Worm (Caenorhabditis elegans) whole organism, L2 larva: ENCODE data around the gene sri-25.

Experiments used
- ZK546.5 ChIP-seq: sonication (generic microtip); optimal IDR thresholded peaks from 2 replicates; lab custom pipeline; 2017; ENCODE audit warnings: missing biosample characterization, missing genetic modification characterization
- aly-2 ChIP-seq: fragments of 150-350 bp; optimal IDR thresholded peaks from 2 replicates; lab custom pipeline; 2014; ENCODE audit warnings: missing biosample characterization, missing genetic modification characterization
- lin-13 ChIP-seq: fragments of 150-350 bp; optimal IDR thresholded peaks from 2 replicates; lab custom pipeline; 2014; ENCODE audit warnings: missing biosample characterization, missing genetic modification reagents, missing genetic modification characterization
- mab-5 ChIP-seq: fragments of 150-350 bp; optimal IDR thresholded peaks from 2 replicates; lab custom pipeline; 2014; ENCODE audit warnings: missing biosample characterization, missing genetic modification characterization
- nhr-77 ChIP-seq: fragments of 150-350 bp; optimal IDR thresholded peaks from 2 replicates; lab custom pipeline; 2014; ENCODE audit warnings: missing biosample characterization, missing genetic modification characterization
- skn-1 ChIP-seq: sonication (generic microtip); optimal IDR thresholded peaks from 2 replicates; lab custom pipeline; 2017; ENCODE audit warnings: missing biosample characterization, missing genetic modification characterization
- sma-3 ChIP-seq: sonication (generic microtip); optimal IDR thresholded peaks from 2 replicates; lab custom pipeline; 2016; ENCODE audit warnings: missing genetic modification reagents, missing genetic modification characterization, missing compliant biosample characterization
- snpc-4 ChIP-seq: fragments of 150-350 bp; optimal IDR thresholded peaks from 2 replicates; lab custom pipeline; 2014; ENCODE audit warnings: missing biosample characterization, missing genetic modification characterization
- unc-39 ChIP-seq: fragments of 150-350 bp; optimal IDR thresholded peaks from 2 replicates; lab custom pipeline; 2014; ENCODE audit warnings: missing biosample characterization, missing genetic modification characterization
- unc-62 ChIP-seq: fragments of 150-350 bp; optimal IDR thresholded peaks from 2 replicates; lab custom pipeline; 2014; ENCODE audit warnings: missing biosample characterization, missing genetic modification reagents, missing genetic modification characterization

ce11 chrV:15189567-15189966 is 27.2 kb upstream of the sri-25 start, which contains the start of gene cyn-3:
- no peak for TF ChIP-seq unc-62
- TF ChIP-seq snpc-4 (tag; lab: Kevin White, UChicago) = peak; percentile 87
- TF ChIP-seq unc-39 = no peak
- TF ChIP-seq mab-5 (tag; lab: Kevin White, UChicago) = peak; percentile 81
- TF ChIP-seq skn-1 = no peak
- TF ChIP-seq ZK546.5 (tag; lab: Kevin White, UChicago) = peak; percentile 30
- TF ChIP-seq aly-2 (tag; lab: Kevin White, UChicago) = no peak
- TF ChIP-seq lin-13 (GFP tag; lab: Kevin White, UChicago) = peak; percentile 93
- peak; percentile 87 for TF ChIP-seq sma-3 (GFP tag; lab: Kevin White, UChicago)
- TF ChIP-seq nhr-77 (tag; lab: Kevin White, UChicago) = peak; percentile 54
